Worm (Caenorhabditis elegans): ENCODE measurements around the gene nos-1.

ce11 chrII:10930678-10931650 lies 22.0 kb downstream of the nos-1 start:
- TF ChIP-seq pag-3 (tag; optimal IDR thresholded peaks at IDR 0.05; ENCODE audit: borderline replicate concordance) = no peak
- no peak for TF ChIP-seq ceh-45 (GFP tag; IDR thresholded peaks at IDR 0.05)
- no peak for TF ChIP-seq ceh-31 (tag; optimal IDR thresholded peaks at IDR 0.05)
- TF ChIP-seq madf-2 (tag; optimal IDR thresholded peaks at IDR 0.05) = no peak
- no peak for TF ChIP-seq mec-3 (tag; optimal IDR thresholded peaks at IDR 0.05; ENCODE audit: borderline replicate concordance)
- TF ChIP-seq ttx-3 (tag; optimal IDR thresholded peaks at IDR 0.05) = no peak
- TF ChIP-seq K09A11.1 (tag; optimal IDR thresholded peaks at IDR 0.05; ENCODE audit: insufficient read depth) = no peak
- no peak for TF ChIP-seq hlh-15 (tag; optimal IDR thresholded peaks at IDR 0.05)
- TF ChIP-seq ceh-18 (tag; optimal IDR thresholded peaks at IDR 0.05) = no peak

Measured in whole organism, late embryonic.